Fruit fly (Drosophila melanogaster) whole organism, embryonic: ENCODE data around the gene Pvf2.
A peak's percentile ranks its signal among the peaks of the same experiment; 100 is the strongest.

Experiments
- Atf3 ChIP-seq: fragments of 200-800 bp; sonication (Bioruptor generic); optimal IDR thresholded peaks from 3 replicates; lab custom pipeline; 2016; ENCODE audit warnings: missing biosample characterization, missing genetic modification characterization
- Atf6 ChIP-seq: fragments of 200-800 bp; sonication (Bioruptor generic); IDR thresholded peaks from 2 replicates; pipeline ENCODE4 v1.3.6; 2022; ENCODE audit warnings: missing biosample characterization, missing genetic modification characterization
- CG11398 ChIP-seq: fragments of 200-800 bp; sonication (Bioruptor generic); optimal IDR thresholded peaks from 2 replicates; lab custom pipeline; 2016; ENCODE audit warnings: missing biosample characterization, missing genetic modification characterization
- CG12071 ChIP-seq: fragments of 200-800 bp; sonication (Bioruptor generic); optimal IDR thresholded peaks from 3 replicates; lab custom pipeline; 2018; ENCODE audit warnings: missing biosample characterization, mild to moderate bottlenecking, missing genetic modification characterization
- CG12391 ChIP-seq: fragments of 200-800 bp; sonication (Bioruptor generic); optimal IDR thresholded peaks from 3 replicates; lab custom pipeline; 2018; ENCODE audit warnings: missing biosample characterization, mild to moderate bottlenecking, missing genetic modification characterization, moderate library complexity
- CG13775 ChIP-seq: fragments of 200-800 bp; sonication (Bioruptor generic); optimal IDR thresholded peaks from 3 replicates; lab custom pipeline; 2017; ENCODE audit warnings: missing biosample characterization, mild to moderate bottlenecking, missing genetic modification characterization
- CG14860 ChIP-seq: fragments of 200-800 bp; sonication (Bioruptor generic); IDR thresholded peaks from 3 replicates; pipeline ENCODE4 v1.3.6; 2022; ENCODE audit warnings: missing biosample characterization, missing genetic modification characterization; ENCODE audit not compliant: partially characterized antibody
- CG15269 ChIP-seq: fragments of 200-800 bp; sonication (Bioruptor generic); optimal IDR thresholded peaks from 2 replicates; lab custom pipeline; 2018; ENCODE audit warnings: missing biosample characterization, mild to moderate bottlenecking, missing genetic modification characterization, moderate library complexity
- CG15514 ChIP-seq: fragments of 200-800 bp; sonication (Bioruptor generic); optimal IDR thresholded peaks from 3 replicates; lab custom pipeline; 2017; ENCODE audit warnings: missing biosample characterization, missing genetic modification characterization, mild to moderate bottlenecking, moderate library complexity, missing genetic modification reagents
- CG16813 ChIP-seq: fragments of 200-800 bp; sonication (Bioruptor generic); IDR thresholded peaks from 3 replicates; pipeline ENCODE4 v1.3.6; 2022; ENCODE audit warnings: missing biosample characterization, missing genetic modification characterization; ENCODE audit not compliant: partially characterized antibody
- CG17361 ChIP-seq: fragments of 200-800 bp; sonication (Bioruptor generic); IDR thresholded peaks from 3 replicates; pipeline ENCODE4 v1.3.6; 2022; ENCODE audit warnings: missing biosample characterization, missing genetic modification characterization
- CG18619 ChIP-seq: fragments of 200-800 bp; sonication (Bioruptor generic); optimal IDR thresholded peaks from 3 replicates; lab custom pipeline; 2017; ENCODE audit warnings: missing biosample characterization, mild to moderate bottlenecking, missing genetic modification characterization
- CG2199 ChIP-seq: fragments of 200-800 bp; sonication (Bioruptor generic); IDR thresholded peaks from 3 replicates; pipeline ENCODE4 v1.3.6; 2022; ENCODE audit warnings: missing biosample characterization, missing genetic modification characterization
- CG30020 ChIP-seq: fragments of 200-800 bp; optimal IDR thresholded peaks from 2 replicates; lab custom pipeline; 2019; ENCODE audit warnings: missing biosample characterization, mild to moderate bottlenecking, missing genetic modification characterization, moderate library complexity
- CG6683 ChIP-seq: fragments of 200-800 bp; sonication (Bioruptor generic); optimal IDR thresholded peaks from 2 replicates; lab custom pipeline; 2017; ENCODE audit warnings: missing biosample characterization, mild to moderate bottlenecking, missing genetic modification characterization, missing genetic modification reagents
- CG6689 ChIP-seq: fragments of 200-800 bp; sonication (Bioruptor generic); IDR thresholded peaks from 2 replicates; pipeline ENCODE4 v1.3.6; 2022; ENCODE audit warnings: missing biosample characterization, missing genetic modification characterization
- CG8765 ChIP-seq: fragments of 200-800 bp; sonication (Bioruptor generic); IDR thresholded peaks from 2 replicates; pipeline ENCODE4 v1.3.6; 2022; ENCODE audit warnings: missing biosample characterization, missing genetic modification characterization
- CG9932 ChIP-seq: fragments of 200-800 bp; sonication (Bioruptor generic); IDR thresholded peaks from 2 replicates; pipeline ENCODE4 v1.3.6; 2022; ENCODE audit warnings: missing biosample characterization, missing genetic modification characterization
- Chrac-16 ChIP-seq: fragments of 200-800 bp; sonication (Bioruptor generic); optimal IDR thresholded peaks from 3 replicates; lab custom pipeline; 2016; ENCODE audit warnings: missing biosample characterization, missing genetic modification characterization
- D19A ChIP-seq: fragments of 200-800 bp; optimal IDR thresholded peaks from 3 replicates; lab custom pipeline; 2019; ENCODE audit warnings: missing biosample characterization, mild to moderate bottlenecking, missing genetic modification characterization, moderate library complexity
- Doc3 ChIP-seq: fragments of 200-800 bp; sonication (Bioruptor generic); IDR thresholded peaks from 3 replicates; pipeline ENCODE4 v1.3.6; 2022; ENCODE audit warnings: missing biosample characterization, missing genetic modification characterization; ENCODE audit not compliant: partially characterized antibody
- Gsc ChIP-seq: fragments of 200-800 bp; sonication (Bioruptor generic); IDR thresholded peaks from 2 replicates; pipeline ENCODE4 v1.3.6; 2022; ENCODE audit warnings: missing biosample characterization, missing genetic modification characterization
- HLH3B ChIP-seq: fragments of 200-800 bp; sonication (Bioruptor generic); IDR thresholded peaks from 2 replicates; pipeline ENCODE4 v1.3.6; 2022; ENCODE audit warnings: missing biosample characterization, missing genetic modification characterization
- HmgZ ChIP-seq: fragments of 200-800 bp; sonication (Bioruptor generic); optimal IDR thresholded peaks from 2 replicates; lab custom pipeline; 2018; ENCODE audit warnings: missing biosample characterization, mild to moderate bottlenecking, missing genetic modification characterization
- Kr ChIP-seq: fragments of 200-800 bp; sonication (Bioruptor generic); optimal IDR thresholded peaks from 2 replicates; lab custom pipeline; 2017; ENCODE audit warnings: missing biosample characterization, mild to moderate bottlenecking, missing genetic modification characterization
- Meics ChIP-seq: fragments of 200-800 bp; sonication (Bioruptor generic); optimal IDR thresholded peaks from 2 replicates; lab custom pipeline; 2017; ENCODE audit warnings: missing biosample characterization, mild to moderate bottlenecking, missing genetic modification characterization
- Mes4 ChIP-seq: fragments of 200-800 bp; sonication (Bioruptor generic); optimal IDR thresholded peaks from 2 replicates; lab custom pipeline; 2016; ENCODE audit warnings: missing biosample characterization, missing genetic modification characterization
- NfI ChIP-seq: fragments of 200-800 bp; sonication (Bioruptor generic); optimal IDR thresholded peaks from 3 replicates; lab custom pipeline; 2018; ENCODE audit warnings: missing biosample characterization, mild to moderate bottlenecking, missing genetic modification characterization, moderate library complexity
- Tbp ChIP-seq: fragments of >200 bp; optimal IDR thresholded peaks from 2 replicates; lab custom pipeline; 2018; ENCODE audit warnings: missing biosample characterization, missing genetic modification characterization
- Xbp1 ChIP-seq: fragments of 200-800 bp; sonication (Bioruptor generic); optimal IDR thresholded peaks from 3 replicates; lab custom pipeline; 2016; ENCODE audit warnings: missing biosample characterization, mild to moderate bottlenecking, missing genetic modification characterization
- ac ChIP-seq: fragments of 200-800 bp; sonication (Bioruptor generic); optimal IDR thresholded peaks from 3 replicates; lab custom pipeline; 2017; ENCODE audit warnings: missing biosample characterization, mild to moderate bottlenecking, missing genetic modification characterization
- amos ChIP-seq: fragments of 200-800 bp; sonication (Bioruptor generic); IDR thresholded peaks from 2 replicates; pipeline ENCODE4 v1.3.6; 2022; ENCODE audit warnings: missing biosample characterization, missing genetic modification characterization; ENCODE audit not compliant: partially characterized antibody
- bowl ChIP-seq: fragments of 200-800 bp; sonication (Bioruptor generic); IDR thresholded peaks from 2 replicates; pipeline ENCODE4 v1.3.6; 2022; ENCODE audit warnings: missing biosample characterization, missing genetic modification characterization
- bsh ChIP-seq, 2 experiments: fragments of 200-800 bp; sonication (Bioruptor generic); optimal IDR thresholded peaks; 2 replicates each; lab custom pipeline; 2017 to 2018; ENCODE audit warnings: mild to moderate bottlenecking in 2 of 2, missing biosample characterization in 2 of 2, missing genetic modification characterization in 2 of 2, moderate library complexity in 1 of 2
- caup ChIP-seq: fragments of 200-800 bp; sonication (Bioruptor generic); optimal IDR thresholded peaks from 3 replicates; lab custom pipeline; 2017; ENCODE audit warnings: missing biosample characterization, mild to moderate bottlenecking, missing genetic modification characterization, moderate library complexity; ENCODE audit not compliant: severe bottlenecking
- ci ChIP-seq: fragments of 200-800 bp; sonication (Bioruptor generic); IDR thresholded peaks from 3 replicates; pipeline ENCODE4 v1.3.6; 2022; ENCODE audit warnings: missing biosample characterization, missing genetic modification characterization
- corto ChIP-seq: fragments of 200-800 bp; sonication (Bioruptor generic); optimal IDR thresholded peaks from 2 replicates; lab custom pipeline; 2016; ENCODE audit warnings: missing biosample characterization, mild to moderate bottlenecking, missing genetic modification characterization, moderate library complexity
- insv ChIP-seq, 2 experiments: fragments of 200-800 bp; sonication (Bioruptor generic); optimal IDR thresholded peaks; 3 replicates each; lab custom pipeline; 2016 to 2018; ENCODE audit warnings: missing biosample characterization in 2 of 2, missing genetic modification characterization in 2 of 2
- lbe ChIP-seq: fragments of 200-800 bp; sonication (Bioruptor generic); optimal IDR thresholded peaks from 2 replicates; lab custom pipeline; 2016; ENCODE audit warnings: missing biosample characterization, mild to moderate bottlenecking, missing genetic modification characterization
- mirr ChIP-seq: fragments of 200-800 bp; sonication (Bioruptor generic); optimal IDR thresholded peaks from 3 replicates; lab custom pipeline; 2018; ENCODE audit warnings: missing biosample characterization, mild to moderate bottlenecking, missing genetic modification characterization
- nerfin-1 ChIP-seq: fragments of 200-800 bp; sonication (Bioruptor generic); optimal IDR thresholded peaks from 3 replicates; lab custom pipeline; 2019; ENCODE audit warnings: missing biosample characterization, mild to moderate bottlenecking, missing genetic modification characterization, moderate library complexity
- odd ChIP-seq: fragments of 200-800 bp; sonication (Bioruptor generic); optimal IDR thresholded peaks from 2 replicates; lab custom pipeline; 2017; ENCODE audit warnings: missing biosample characterization, mild to moderate bottlenecking, missing genetic modification characterization
- rib ChIP-seq: fragments of 200-800 bp; sonication (Bioruptor generic); IDR thresholded peaks from 2 replicates; pipeline ENCODE4 v1.3.6; 2022; ENCODE audit warnings: missing biosample characterization, missing genetic modification characterization
- row ChIP-seq: fragments of 200-800 bp; sonication (Bioruptor generic); IDR thresholded peaks from 3 replicates; pipeline ENCODE4 v1.3.6; 2022; ENCODE audit warnings: missing biosample characterization, missing genetic modification characterization
- sd ChIP-seq: fragments of 200-800 bp; sonication (Bioruptor generic); optimal IDR thresholded peaks from 3 replicates; lab custom pipeline; 2018; ENCODE audit warnings: missing biosample characterization, mild to moderate bottlenecking, missing genetic modification characterization, moderate library complexity
- sr ChIP-seq: fragments of 200-800 bp; sonication (Bioruptor generic); IDR thresholded peaks from 3 replicates; pipeline ENCODE4 v1.3.6; 2022; ENCODE audit warnings: missing biosample characterization, missing genetic modification characterization
- sug ChIP-seq: fragments of 200-800 bp; optimal IDR thresholded peaks from 2 replicates; lab custom pipeline; 2019; ENCODE audit warnings: missing biosample characterization, mild to moderate bottlenecking, missing genetic modification characterization, moderate library complexity
- tgo ChIP-seq: fragments of 200-800 bp; sonication (Bioruptor generic); IDR thresholded peaks from 3 replicates; pipeline ENCODE4 v1.3.6; 2022; ENCODE audit warnings: missing biosample characterization, missing genetic modification characterization

Pvf2 gene

DNA sequence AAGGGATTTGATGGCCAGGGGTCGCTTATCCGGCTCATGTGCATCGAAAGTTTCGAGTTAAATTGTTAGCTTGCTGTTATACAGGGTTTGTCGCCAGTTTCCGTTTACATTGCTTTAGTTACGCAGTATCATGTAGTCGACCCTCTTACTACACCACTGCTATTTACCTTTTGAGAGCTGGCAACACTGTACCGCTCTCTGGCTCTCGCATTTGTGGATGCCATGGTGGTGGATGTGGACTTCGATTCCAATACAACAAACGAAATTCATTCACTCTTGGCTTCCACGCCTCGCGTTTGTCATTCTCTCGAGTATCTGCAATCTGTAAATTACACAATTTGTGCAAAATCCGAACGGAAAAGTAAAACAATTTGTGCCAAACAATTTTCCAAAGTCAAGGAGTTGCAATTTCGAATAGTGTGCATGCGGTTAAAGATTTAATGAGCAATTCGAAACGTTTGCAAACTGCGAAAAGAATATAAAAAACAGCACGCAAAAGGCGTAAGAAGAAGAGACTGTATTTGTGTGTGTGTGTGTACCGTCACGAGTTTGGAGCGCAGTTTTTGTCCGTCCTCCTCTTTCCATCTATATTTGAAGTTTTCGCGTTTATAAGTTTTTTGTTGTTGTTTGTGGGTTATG lies 35.3 kb downstream of the Pvf2 start (continued):
- TF ChIP-seq Doc3 (GFP tag; lab: Robert Waterston, UW) (peak; percentile 80), Tbp (GFP tag; lab: Kevin White, UChicago) (no peak), ci (peak; percentile 62; the same call in 2 of the 3 replicates), CG8765 (GFP tag; lab: Robert Waterston, UW) (peak; percentile 18; the same call in 1 of the 2 replicates), CG6689 (0 out of 2 replicates have a peak, but pooled peaks have one; percentile 15), rib (GFP tag; lab: Robert Waterston, UW) (0 out of 2 replicates have a peak, but pooled peaks have one; percentile 18), bsh (GFP tag; optimal IDR thresholded peaks at IDR 0.05; lab: Kevin White, UChicago) (peak; percentile 19 to 24), caup (GFP tag; lab: Kevin White, UChicago) (peak; percentile 44), Kr (GFP tag; lab: Kevin White, UChicago) (no peak), row (GFP tag; lab: Robert Waterston, UW) (peak; percentile 93), sug (tag; lab: Kevin White, UChicago) (peak; percentile 38), corto (peak; percentile 12), Atf3 (GFP tag; lab: Kevin White, UChicago) (no peak), Chrac-16 (GFP tag; lab: Kevin White, UChicago) (no peak), Atf6 (peak; percentile 53; the same call in 1 of the 2 replicates), HLH3B (GFP tag; lab: Robert Waterston, UW) (peak; percentile 52; the same call in 1 of the 2 replicates), Xbp1 (GFP tag; lab: Kevin White, UChicago) (peak; percentile 30), mirr (GFP tag; lab: Kevin White, UChicago) (peak; percentile 57), odd (GFP tag; lab: Kevin White, UChicago) (peak; percentile 15), CG11398 (peak; percentile 28), CG14860 (GFP tag; lab: Robert Waterston, UW) (peak; percentile 100), Gsc (GFP tag; lab: Robert Waterston, UW) (no peak), CG2199 (GFP tag; lab: Robert Waterston, UW) (peak; percentile 76; the same call in 1 of the 3 replicates), NfI (GFP tag; lab: Kevin White, UChicago) (peak; percentile 24), Meics (peak; percentile 30), D19A (no peak), CG18619 (GFP tag; lab: Kevin White, UChicago) (no peak), insv (GFP tag; optimal IDR thresholded peaks at IDR 0.05; lab: Kevin White, UChicago) (peak in 1 of 2 experiments; percentile 14), Mes4 (peak; percentile 35), CG12071 (GFP tag; lab: Kevin White, UChicago) (peak; percentile 67), bowl (GFP tag; lab: Robert Waterston, UW) (no peak), CG13775 (GFP tag; lab: Kevin White, UChicago) (no peak), ac (GFP tag; lab: Kevin White, UChicago) (no peak), sr (GFP tag; lab: Robert Waterston, UW) (peak; percentile 13; the same call in 1 of the 3 replicates), HmgZ (tag; lab: Kevin White, UChicago) (peak; percentile 31), nerfin-1 (tag; lab: Kevin White, UChicago) (peak; percentile 98), CG12391 (tag; lab: Kevin White, UChicago) (no peak), CG17361 (GFP tag; lab: Robert Waterston, UW) (0 out of 3 replicates have a peak, but pooled peaks have one; percentile 23), CG16813 (peak; percentile 97), lbe (GFP tag; lab: Kevin White, UChicago) (peak; percentile 67), CG9932 (peak; percentile 53), CG15269 (no peak), tgo (GFP tag; lab: Robert Waterston, UW) (peak; percentile 24; the same call in 1 of the 3 replicates), CG6683 (GFP tag; lab: Kevin White, UChicago) (no peak), sd (tag; lab: Kevin White, UChicago) (peak; percentile 71), CG30020 (no peak), amos (GFP tag; lab: Robert Waterston, UW) (peak; percentile 84), CG15514 (peak; percentile 19)
